Worm (Caenorhabditis elegans) whole organism, young adult: ENCODE measurements around the gene vha-2.

Experiments used
- dpl-1 ChIP-seq: fragments of 150-350 bp; optimal IDR thresholded peaks from 2 replicates; lab custom pipeline; 2014; ENCODE audit warnings: missing biosample characterization, missing genetic modification reagents, missing genetic modification characterization
- hmg-20 ChIP-seq: fragments of 200-800 bp; sonication (Bioruptor generic); IDR thresholded peaks from 2 replicates; pipeline ENCODE4 v1.3.6; 2022; ENCODE audit warnings: missing genetic modification reagents, missing genetic modification characterization, missing compliant biosample characterization
- nfya-1 ChIP-seq: sonication (generic microtip); optimal IDR thresholded peaks from 2 replicates; lab custom pipeline; 2017; ENCODE audit warnings: antibody characterized with exemption, missing compliant biosample characterization, missing genetic modification characterization, borderline replicate concordance; ENCODE audit not compliant: insufficient read depth
- snpc-4 ChIP-seq, 5 experiments: fragments of 150-350 bp in 1 of 5; sonication (generic microtip) in 4 of 5; optimal IDR thresholded peaks; 2 replicates each; lab custom pipeline; 2014 to 2018; ENCODE audit warnings: missing genetic modification characterization in 5 of 5, missing biosample characterization in 3 of 5, antibody characterized with exemption in 2 of 5, mild to moderate bottlenecking in 2 of 5, missing compliant biosample characterization in 2 of 5, missing genotype in 2 of 5, moderate library complexity in 2 of 5, missing genetic modification reagents in 1 of 5
- zim-3 ChIP-seq: sonication (generic microtip); optimal IDR thresholded peaks from 2 replicates; lab custom pipeline; 2017; ENCODE audit warnings: mild to moderate bottlenecking, missing genetic modification characterization, moderate library complexity, missing compliant biosample characterization
- ztf-26 ChIP-seq: sonication (generic microtip); optimal IDR thresholded peaks from 2 replicates; lab custom pipeline; 2017; ENCODE audit warnings: missing genetic modification characterization, missing compliant biosample characterization

ce11 chrIII:9775916-9776315, 6.0 kb upstream of the vha-2 start:
- TF ChIP-seq nfya-1 (tag; lab: Kevin White, UChicago) (no peak), snpc-4 (GFP tag; optimal IDR thresholded peaks at IDR 0.05; lab: Kevin White, UChicago) (no peak), snpc-4 (tag; optimal IDR thresholded peaks at IDR 0.05; lab: Kevin White, UChicago) (no peak), ztf-26 (tag; lab: Kevin White, UChicago) (no peak), hmg-20 (GFP tag; lab: Robert Waterston, UW) (no peak), zim-3 (no peak), dpl-1 (GFP tag; lab: Kevin White, UChicago) (peak; percentile 38)
